Worm (Caenorhabditis elegans): ENCODE measurements around the gene pals-40.

The pals-40 gene

ce11 chrIII:1354523-1354922, 23.3 kb downstream of the pals-40 start:
- TF ChIP-seq M03D4.4 (tag; optimal IDR thresholded peaks at IDR 0.05) (no peak), bed-3 (GFP tag; optimal IDR thresholded peaks at IDR 0.05) (no peak), cnd-1 (tag; optimal IDR thresholded peaks at IDR 0.05) (no peak)

- no peak for TF ChIP-seq tbx-8 (GFP tag; optimal IDR thresholded peaks at IDR 0.05)
- TF ChIP-seq lin-32 (GFP tag; optimal IDR thresholded peaks at IDR 0.05): no peak
- TF ChIP-seq nhr-237 (tag; optimal IDR thresholded peaks at IDR 0.05): no peak
- TF ChIP-seq ham-2 (GFP tag; optimal IDR thresholded peaks at IDR 0.05): no peak
- TF ChIP-seq zip-8 (tag; optimal IDR thresholded peaks at IDR 0.05): no peak
- no peak for TF ChIP-seq nhr-28 (tag; optimal IDR thresholded peaks at IDR 0.05)
- no peak for TF ChIP-seq M03D4.4 (tag; optimal IDR thresholded peaks at IDR 0.05)
- no peak for TF ChIP-seq cnd-1 (tag; optimal IDR thresholded peaks at IDR 0.05)
- TF ChIP-seq sem-2 (GFP tag; optimal IDR thresholded peaks at IDR 0.05): no peak
- TF ChIP-seq mep-1 (tag; optimal IDR thresholded peaks at IDR 0.05): no peak
- TF ChIP-seq blmp-1 (tag; optimal IDR thresholded peaks at IDR 0.05): no peak
- no peak for TF ChIP-seq unc-39 (tag; optimal IDR thresholded peaks at IDR 0.05)
- no peak for TF ChIP-seq nhr-76 (tag; optimal IDR thresholded peaks at IDR 0.05)
- no peak for TF ChIP-seq unc-120 (tag; optimal IDR thresholded peaks at IDR 0.05; ENCODE audit: poor library complexity, severe bottlenecking)
- TF ChIP-seq drap-1 (GFP tag; optimal IDR thresholded peaks at IDR 0.05): no peak
- no peak for TF ChIP-seq ceh-39 (tag; optimal IDR thresholded peaks at IDR 0.05)
- TF ChIP-seq elt-1 (tag; optimal IDR thresholded peaks at IDR 0.05; ENCODE audit: borderline replicate concordance, insufficient read depth): no peak
- TF ChIP-seq hlh-1 (tag; optimal IDR thresholded peaks at IDR 0.05): no peak
- no peak for TF ChIP-seq unc-62 (GFP tag; optimal IDR thresholded peaks at IDR 0.05)
- no peak for TF ChIP-seq mls-2 (tag; optimal IDR thresholded peaks at IDR 0.05)
These were observed 27.1 kb downstream of the pals-40 start, which contains the start of gene Y82E9BL.3 for ce11 chrIII:1350745-1351144. Gene Y82E9BL.3, minus strand, starts transcription at chrIII:1350845.

ce11 chrIII:1349313-1349712, 28.5 kb downstream of the pals-40 start, which contains the start of gene fbxa-25:
Gene fbxa-25, minus strand, starts transcription at chrIII:1349450.
- no peak for TF ChIP-seq lin-32 (GFP tag; optimal IDR thresholded peaks at IDR 0.05)
- TF ChIP-seq elt-1 (tag; optimal IDR thresholded peaks at IDR 0.05; ENCODE audit: borderline replicate concordance, insufficient read depth): no peak
- no peak for TF ChIP-seq blmp-1 (tag; optimal IDR thresholded peaks at IDR 0.05)
- no peak for TF ChIP-seq tbx-8 (GFP tag; optimal IDR thresholded peaks at IDR 0.05)

- TF ChIP-seq tbx-8 (GFP tag; optimal IDR thresholded peaks at IDR 0.05) (no peak), cnd-1 (tag; optimal IDR thresholded peaks at IDR 0.05) (no peak), mab-5 (tag; optimal IDR thresholded peaks at IDR 0.05) (no peak), nhr-12 (tag; optimal IDR thresholded peaks at IDR 0.05) (no peak), lsy-2 (tag; optimal IDR thresholded peaks at IDR 0.05) (no peak), flh-1 (GFP tag; optimal IDR thresholded peaks at IDR 0.05) (no peak), zip-8 (tag; optimal IDR thresholded peaks at IDR 0.05) (no peak), ceh-43 (GFP tag; optimal IDR thresholded peaks at IDR 0.05) (no peak), elt-1 (tag; optimal IDR thresholded peaks at IDR 0.05; ENCODE audit: borderline replicate concordance, insufficient read depth) (no peak), elt-3 (tag; optimal IDR thresholded peaks at IDR 0.05) (no peak), pha-4 (tag; optimal IDR thresholded peaks at IDR 0.05) (no peak), mls-2 (tag; optimal IDR thresholded peaks at IDR 0.05) (no peak), ham-2 (GFP tag; optimal IDR thresholded peaks at IDR 0.05) (no peak), sem-2 (GFP tag; optimal IDR thresholded peaks at IDR 0.05) (no peak), nhr-76 (tag; optimal IDR thresholded peaks at IDR 0.05) (no peak), lin-32 (GFP tag; optimal IDR thresholded peaks at IDR 0.05) (no peak), unc-39 (tag; optimal IDR thresholded peaks at IDR 0.05) (no peak), ceh-83 (GFP tag; optimal IDR thresholded peaks at IDR 0.05) (no peak), ceh-39 (tag; optimal IDR thresholded peaks at IDR 0.05) (no peak)
These were observed 30.3 kb downstream of the pals-40 start, which contains the start of gene Y82E9BL.5 for ce11 chrIII:1347539-1347938. Gene Y82E9BL.5, minus strand, starts transcription at chrIII:1347639.

ce11 chrIII:1347003-1347402, 30.8 kb downstream of the pals-40 start:
- TF ChIP-seq sem-2 (GFP tag; optimal IDR thresholded peaks at IDR 0.05): no peak

- TF ChIP-seq nhr-2 (tag; optimal IDR thresholded peaks at IDR 0.05) (no peak), sem-2 (GFP tag; optimal IDR thresholded peaks at IDR 0.05) (no peak), zip-8 (tag; optimal IDR thresholded peaks at IDR 0.05) (no peak), bed-3 (GFP tag; optimal IDR thresholded peaks at IDR 0.05) (no peak), unc-120 (tag; optimal IDR thresholded peaks at IDR 0.05; ENCODE audit: poor library complexity, severe bottlenecking) (no peak), unc-39 (tag; optimal IDR thresholded peaks at IDR 0.05) (no peak), M03D4.4 (tag; optimal IDR thresholded peaks at IDR 0.05) (no peak), nhr-28 (tag; optimal IDR thresholded peaks at IDR 0.05) (no peak), elt-1 (tag; optimal IDR thresholded peaks at IDR 0.05; ENCODE audit: borderline replicate concordance, insufficient read depth) (no peak), ceh-43 (GFP tag; optimal IDR thresholded peaks at IDR 0.05) (no peak)
These were observed 32.1 kb downstream of the pals-40 start, which contains the start of gene Y82E9BL.6 for ce11 chrIII:1345694-1346093. Gene Y82E9BL.6, minus strand, starts transcription at chrIII:1345794.
